Worm (Caenorhabditis elegans) whole organism, young adult: ENCODE measurements around the gene F17A9.5.

Source experiments
- B0019.2 ChIP-seq: fragments of 200-800 bp; sonication (Bioruptor generic); conservative IDR thresholded peaks from 2 replicates; pipeline ENCODE4 v1.3.6; 2022; ENCODE audit warnings: missing genetic modification reagents, missing genetic modification characterization, missing compliant biosample characterization
- B0336.3 ChIP-seq: fragments of 200-800 bp; sonication (Bioruptor generic); IDR thresholded peaks from 2 replicates; pipeline ENCODE4 v1.3.6; 2022; ENCODE audit warnings: missing genetic modification characterization, missing compliant biosample characterization
- C06A6.2 ChIP-seq: fragments of 200-800 bp; sonication (Bioruptor generic); conservative IDR thresholded peaks from 2 replicates; pipeline ENCODE4 v1.3.6; 2022; ENCODE audit warnings: missing genetic modification characterization, missing compliant biosample characterization
- F10E7.11 ChIP-seq: sonication (generic microtip); optimal IDR thresholded peaks from 2 replicates; lab custom pipeline; 2017; ENCODE audit warnings: mild to moderate bottlenecking, missing genetic modification characterization, moderate library complexity, missing compliant biosample characterization
- F23B12.7 ChIP-seq: sonication (generic microtip); optimal IDR thresholded peaks from 2 replicates; lab custom pipeline; 2017; ENCODE audit warnings: missing genetic modification characterization, mild to moderate bottlenecking, missing compliant biosample characterization, antibody characterized with exemption, moderate library complexity; ENCODE audit not compliant: insufficient read depth
- F33H1.4 ChIP-seq: fragments of 200-800 bp; sonication (Bioruptor generic); IDR thresholded peaks from 2 replicates; pipeline ENCODE4 v1.3.6; 2022; ENCODE audit warnings: missing genetic modification reagents, missing genetic modification characterization, missing compliant biosample characterization
- F49E8.2 ChIP-seq: sonication (generic microtip); optimal IDR thresholded peaks from 3 replicates; lab custom pipeline; 2017; ENCODE audit warnings: missing genetic modification characterization, mild to moderate bottlenecking, missing compliant biosample characterization, antibody characterized with exemption, moderate library complexity; ENCODE audit not compliant: insufficient read depth
- K12H6.12 ChIP-seq: fragments of 200-800 bp; sonication (Bioruptor generic); optimal IDR thresholded peaks from 2 replicates; lab custom pipeline; 2018; ENCODE audit warnings: mild to moderate bottlenecking, missing genetic modification characterization, missing compliant biosample characterization
- Y56A3A.18 ChIP-seq: fragments of 200-800 bp; sonication (Bioruptor generic); IDR thresholded peaks from 2 replicates; pipeline ENCODE4 v1.3.6; 2022; ENCODE audit warnings: missing genetic modification reagents, missing genetic modification characterization, missing compliant biosample characterization
- ZK185.1 ChIP-seq: sonication (generic microtip); optimal IDR thresholded peaks from 2 replicates; lab custom pipeline; 2016; ENCODE audit warnings: mild to moderate bottlenecking, missing genetic modification characterization, missing compliant biosample characterization; ENCODE audit not compliant: poor library complexity, severe bottlenecking
- attf-3 ChIP-seq: fragments of 200-800 bp; sonication (Bioruptor generic); conservative IDR thresholded peaks from 2 replicates; pipeline ENCODE4 v1.3.6; 2022; ENCODE audit warnings: missing genetic modification reagents, missing genetic modification characterization, missing compliant biosample characterization
- attf-5 ChIP-seq: fragments of 200-800 bp; sonication (Bioruptor generic); optimal IDR thresholded peaks from 2 replicates; lab custom pipeline; 2018; ENCODE audit warnings: mild to moderate bottlenecking, missing genetic modification characterization, missing compliant biosample characterization
- attf-6 ChIP-seq: fragments of 200-800 bp; sonication (Bioruptor generic); IDR thresholded peaks from 2 replicates; pipeline ENCODE4 v1.3.6; 2022; ENCODE audit warnings: missing genetic modification reagents, missing genetic modification characterization, missing compliant biosample characterization
- bed-2 ChIP-seq: fragments of 200-800 bp; sonication (Bioruptor generic); IDR thresholded peaks from 2 replicates; pipeline ENCODE4 v1.3.6; 2022; ENCODE audit warnings: missing genetic modification reagents, missing genetic modification characterization, missing compliant biosample characterization
- ccch-3 ChIP-seq: fragments of 200-800 bp; sonication (Bioruptor generic); optimal IDR thresholded peaks from 2 replicates; lab custom pipeline; 2018; ENCODE audit warnings: mild to moderate bottlenecking, missing genetic modification characterization, missing compliant biosample characterization
- cebp-2 ChIP-seq: fragments of 200-800 bp; sonication (Bioruptor generic); IDR thresholded peaks from 2 replicates; pipeline ENCODE4 v1.3.6; 2022; ENCODE audit warnings: missing genetic modification characterization, missing compliant biosample characterization
- ceh-100 ChIP-seq: fragments of 200-800 bp; sonication (Bioruptor generic); IDR thresholded peaks from 2 replicates; pipeline ENCODE4 v1.3.6; 2022; ENCODE audit warnings: missing genetic modification reagents, missing genetic modification characterization, missing compliant biosample characterization
- efl-1 ChIP-seq: fragments of 150-350 bp; optimal IDR thresholded peaks from 2 replicates; lab custom pipeline; 2014; ENCODE audit warnings: missing biosample characterization, missing genetic modification reagents, missing genetic modification characterization
- egl-18 ChIP-seq: fragments of 200-800 bp; sonication (Bioruptor generic); IDR thresholded peaks from 2 replicates; pipeline ENCODE4 v1.3.6; 2022; ENCODE audit warnings: missing genetic modification reagents, missing genetic modification characterization, missing compliant biosample characterization
- ekl-4 ChIP-seq: fragments of 200-800 bp; sonication (Bioruptor generic); IDR thresholded peaks from 2 replicates; pipeline ENCODE4 v1.3.6; 2022; ENCODE audit warnings: missing genetic modification reagents, missing genetic modification characterization, missing compliant biosample characterization
- hlh-12 ChIP-seq: sonication (generic microtip); optimal IDR thresholded peaks from 2 replicates; lab custom pipeline; 2016; ENCODE audit warnings: missing genetic modification characterization, missing compliant biosample characterization
- hlh-26 ChIP-seq: fragments of 200-800 bp; sonication (Bioruptor generic); conservative IDR thresholded peaks from 2 replicates; pipeline ENCODE4 v1.3.6; 2022; ENCODE audit warnings: missing genetic modification reagents, missing genetic modification characterization, missing compliant biosample characterization
- hmg-1.2 ChIP-seq: fragments of 200-800 bp; sonication (Bioruptor generic); IDR thresholded peaks from 2 replicates; pipeline ENCODE4 v1.3.6; 2022; ENCODE audit warnings: missing genetic modification reagents, missing genetic modification characterization, missing compliant biosample characterization
- hrde-1 ChIP-seq: sonication (generic microtip); optimal IDR thresholded peaks from 2 replicates; lab custom pipeline; 2016; ENCODE audit warnings: missing genetic modification characterization, mild to moderate bottlenecking, missing compliant biosample characterization, moderate library complexity, missing genotype, missing genetic modification reagents, borderline replicate concordance
- hsf-1 ChIP-seq: fragments of 200-800 bp; sonication (Bioruptor generic); IDR thresholded peaks from 2 replicates; pipeline ENCODE4 v1.3.6; 2022; ENCODE audit warnings: missing genetic modification reagents, missing genetic modification characterization, missing compliant biosample characterization
- let-526 ChIP-seq: fragments of 200-800 bp; sonication (Bioruptor generic); IDR thresholded peaks from 2 replicates; pipeline ENCODE4 v1.3.6; 2022; ENCODE audit warnings: missing genetic modification reagents, missing genetic modification characterization, missing compliant biosample characterization
- lin-35 ChIP-seq, 3 experiments: fragments of 150-350 bp in 2 of 3; sonication (generic microtip) in 1 of 3; optimal IDR thresholded peaks; 2 replicates each; lab custom pipeline; 2014 to 2018; ENCODE audit warnings: missing biosample characterization in 3 of 3, missing genetic modification characterization in 3 of 3, missing genetic modification reagents in 3 of 3
- lin-54 ChIP-seq: fragments of 200-800 bp; sonication (Bioruptor generic); optimal IDR thresholded peaks from 2 replicates; lab custom pipeline; 2018; ENCODE audit warnings: mild to moderate bottlenecking, missing genetic modification characterization, missing compliant biosample characterization
- lsl-1 ChIP-seq: fragments of 200-800 bp; sonication (Bioruptor generic); optimal IDR thresholded peaks from 2 replicates; lab custom pipeline; 2018; ENCODE audit warnings: mild to moderate bottlenecking, missing genetic modification characterization, moderate library complexity, missing compliant biosample characterization
- lsy-27 ChIP-seq: sonication (generic microtip); optimal IDR thresholded peaks from 2 replicates; lab custom pipeline; 2017; ENCODE audit warnings: missing genetic modification characterization, mild to moderate bottlenecking, missing compliant biosample characterization, antibody characterized with exemption, missing genotype, borderline replicate concordance; ENCODE audit not compliant: insufficient read depth
- madf-3 ChIP-seq: fragments of 200-800 bp; sonication (Bioruptor generic); IDR thresholded peaks from 2 replicates; pipeline ENCODE4 v1.3.6; 2022; ENCODE audit warnings: missing genetic modification reagents, missing genetic modification characterization, missing compliant biosample characterization
- madf-8 ChIP-seq: fragments of 200-800 bp; sonication (Bioruptor generic); conservative IDR thresholded peaks from 2 replicates; pipeline ENCODE4 v1.3.6; 2022; ENCODE audit warnings: missing genetic modification reagents, missing genetic modification characterization, missing compliant biosample characterization
- mcd-1 ChIP-seq: fragments of 200-800 bp; sonication (Bioruptor generic); IDR thresholded peaks from 2 replicates; pipeline ENCODE4 v1.3.6; 2022; ENCODE audit warnings: missing genetic modification reagents, missing genetic modification characterization, missing compliant biosample characterization
- nfya-1 ChIP-seq: sonication (generic microtip); optimal IDR thresholded peaks from 2 replicates; lab custom pipeline; 2017; ENCODE audit warnings: antibody characterized with exemption, missing compliant biosample characterization, missing genetic modification characterization, borderline replicate concordance; ENCODE audit not compliant: insufficient read depth
- nfya-2 ChIP-seq: fragments of 200-800 bp; sonication (Bioruptor generic); IDR thresholded peaks from 2 replicates; pipeline ENCODE4 v1.3.6; 2022; ENCODE audit warnings: missing genetic modification reagents, missing genetic modification characterization, missing compliant biosample characterization
- nhr-120 ChIP-seq: fragments of 200-800 bp; sonication (Bioruptor generic); IDR thresholded peaks from 2 replicates; pipeline ENCODE4 v1.3.6; 2022; ENCODE audit warnings: missing genetic modification characterization, missing compliant biosample characterization
- pha-4 ChIP-seq: fragments of 150-350 bp; sonication (generic microtip); optimal IDR thresholded peaks from 2 replicates; lab custom pipeline; 2014; ENCODE audit warnings: missing biosample characterization, missing genetic modification reagents, missing genetic modification characterization
- rec-8 ChIP-seq, 2 experiments: sonication (generic microtip); optimal IDR thresholded peaks; 2 replicates each; lab custom pipeline; 2016; ENCODE audit warnings: mild to moderate bottlenecking in 2 of 2, missing genetic modification characterization in 2 of 2, missing genetic modification reagents in 2 of 2, missing genotype in 2 of 2, missing biosample characterization in 1 of 2, missing compliant biosample characterization in 1 of 2, moderate library complexity in 1 of 2
- rpc-1 ChIP-seq, 2 experiments: fragments of 150-350 bp in 1 of 2; sonication (generic microtip) in 1 of 2; optimal IDR thresholded peaks; 2 replicates each; lab custom pipeline; 2014 to 2018; ENCODE audit warnings: missing biosample characterization in 1 of 2, missing genetic modification characterization in 1 of 2, missing genetic modification reagents in 1 of 2, missing genotype in 1 of 2
- sea-2 ChIP-seq: fragments of 200-800 bp; sonication (Bioruptor generic); IDR thresholded peaks from 2 replicates; pipeline ENCODE4 v1.3.6; 2022; ENCODE audit warnings: missing genetic modification characterization, missing compliant biosample characterization
- snpc-3.4 ChIP-seq: sonication (generic microtip); optimal IDR thresholded peaks from 2 replicates; lab custom pipeline; 2017; ENCODE audit warnings: missing genetic modification characterization, mild to moderate bottlenecking, missing compliant biosample characterization, antibody characterized with exemption, moderate library complexity, missing genotype, missing genetic modification reagents
- sptf-2 ChIP-seq: fragments of 200-800 bp; sonication (Bioruptor generic); optimal IDR thresholded peaks from 2 replicates; lab custom pipeline; 2018; ENCODE audit warnings: mild to moderate bottlenecking, missing genetic modification characterization, missing compliant biosample characterization
- unc-130 ChIP-seq: sonication (generic microtip); optimal IDR thresholded peaks from 2 replicates; lab custom pipeline; 2016; ENCODE audit warnings: missing genetic modification reagents, missing genetic modification characterization, missing compliant biosample characterization
- xnd-1 ChIP-seq: sonication (generic microtip); optimal IDR thresholded peaks from 2 replicates; lab custom pipeline; 2016; ENCODE audit warnings: missing genotype, missing genetic modification reagents, missing genetic modification characterization, missing compliant biosample characterization
- ztf-22 ChIP-seq: fragments of 200-800 bp; sonication (Bioruptor generic); optimal IDR thresholded peaks from 2 replicates; lab custom pipeline; 2018; ENCODE audit warnings: mild to moderate bottlenecking, missing genetic modification characterization, moderate library complexity, missing compliant biosample characterization
- ztf-3 ChIP-seq: fragments of 200-800 bp; sonication (Bioruptor generic); optimal IDR thresholded peaks from 2 replicates; lab custom pipeline; 2018; ENCODE audit warnings: mild to moderate bottlenecking, missing genetic modification characterization, missing compliant biosample characterization

Gene F17A9.5

DNA sequence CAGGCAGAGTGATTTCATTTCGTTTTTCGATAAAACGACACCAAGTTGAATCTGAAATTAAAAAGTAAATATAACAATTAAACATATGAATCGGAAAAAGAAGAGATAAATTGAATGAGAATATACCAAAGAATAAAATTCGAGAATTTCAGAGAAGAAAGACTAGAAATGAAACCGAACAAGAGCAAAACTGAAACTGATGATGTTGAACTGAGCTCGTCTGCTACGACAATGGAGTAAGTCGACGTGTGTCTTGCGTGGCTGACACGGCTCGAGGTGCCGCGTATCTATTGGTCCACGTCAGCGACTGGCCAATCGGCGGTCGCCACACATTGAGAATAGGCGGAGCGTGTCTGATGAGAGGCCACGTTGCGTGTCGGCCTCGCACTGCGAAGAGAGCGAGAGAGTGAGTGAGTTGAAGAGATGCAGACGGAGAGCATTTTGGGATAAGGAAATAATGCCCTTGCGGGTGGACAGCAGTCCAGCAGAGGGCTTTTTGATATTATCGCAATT is 12.2 kb downstream of the F17A9.5 start, which contains the start of gene crt-1 (continued):
- TF ChIP-seq rpc-1 (optimal IDR thresholded peaks at IDR 0.05; lab: Kevin White, UChicago) (no peak), rpc-1 (tag; optimal IDR thresholded peaks at IDR 0.05; lab: Kevin White, UChicago) (no peak), F23B12.7 (tag; lab: Kevin White, UChicago) (no peak), hrde-1 (tag; lab: Kevin White, UChicago) (no peak), pha-4 (tag; lab: Kevin White, UChicago) (no peak), hlh-12 (tag; lab: Kevin White, UChicago) (no peak), B0336.3 (GFP tag; lab: Robert Waterston, UW) (peak; percentile 90), nhr-120 (GFP tag; lab: Robert Waterston, UW) (no peak), lin-54 (GFP tag; lab: Kevin White, UChicago) (peak; percentile 86), rec-8 (tag; optimal IDR thresholded peaks at IDR 0.05; lab: Kevin White, UChicago) (no peak), egl-18 (no peak), ekl-4 (GFP tag; lab: Robert Waterston, UW) (peak; percentile 80), ztf-3 (peak; percentile 50), ztf-22 (peak; percentile 29), ceh-100 (GFP tag; lab: Robert Waterston, UW) (no peak; the same call in 1 of the 2 replicates), nfya-2 (GFP tag; lab: Robert Waterston, UW) (peak; percentile 99), snpc-3.4 (no peak), sea-2 (GFP tag; lab: Robert Waterston, UW) (no peak), F10E7.11 (no peak), lin-35 (GFP tag; optimal IDR thresholded peaks at IDR 0.05; lab: Kevin White, UChicago) (peak in 1 of 3 experiments; percentile 78), hsf-1 (GFP tag; lab: Robert Waterston, UW) (0 out of 2 replicates have a peak, but pooled peaks have one; percentile 51), madf-8 (GFP tag; lab: Robert Waterston, UW) (no peak), nfya-1 (no peak), Y56A3A.18 (GFP tag; lab: Robert Waterston, UW) (0 out of 2 replicates have a peak, but pooled peaks have one; percentile 64), xnd-1 (no peak), F49E8.2 (no peak), lsy-27 (tag; lab: Kevin White, UChicago) (no peak), B0019.2 (GFP tag; lab: Robert Waterston, UW) (no peak), lsl-1 (no peak), hlh-26 (no peak), C06A6.2 (GFP tag; lab: Robert Waterston, UW) (peak; percentile 71), madf-3 (GFP tag; lab: Robert Waterston, UW) (0 out of 2 replicates have a peak, but pooled peaks have one; percentile 59), sptf-2 (GFP tag; lab: Kevin White, UChicago) (no peak), attf-5 (GFP tag; lab: Kevin White, UChicago) (peak; percentile 78), efl-1 (GFP tag; lab: Kevin White, UChicago) (no peak), ZK185.1 (tag; lab: Kevin White, UChicago) (peak; percentile 81), K12H6.12 (tag; lab: Kevin White, UChicago) (peak; percentile 88), bed-2 (GFP tag; lab: Robert Waterston, UW) (no peak), ccch-3 (GFP tag; lab: Kevin White, UChicago) (no peak), F33H1.4 (GFP tag; lab: Robert Waterston, UW) (no peak), let-526 (GFP tag; lab: Robert Waterston, UW) (peak; percentile 82), attf-3 (0 out of 2 replicates have a peak, but pooled peaks have one; percentile 32), cebp-2 (GFP tag; lab: Robert Waterston, UW) (no peak), hmg-1.2 (GFP tag; lab: Robert Waterston, UW) (peak; percentile 88), unc-130 (GFP tag; lab: Kevin White, UChicago) (no peak), mcd-1 (GFP tag; lab: Robert Waterston, UW) (peak; percentile 86), attf-6 (GFP tag; lab: Robert Waterston, UW) (no peak)
